Worm (Caenorhabditis elegans) whole organism, L1 larva: ENCODE measurements around the gene flwr-1.

Experiments
- C16A3.4 ChIP-seq: fragments of 150-350 bp; optimal IDR thresholded peaks from 2 replicates; lab custom pipeline; 2014; ENCODE audit warnings: missing biosample characterization, missing genetic modification characterization
- C34B4.2 ChIP-seq: sonication (generic microtip); optimal IDR thresholded peaks from 2 replicates; lab custom pipeline; 2017; ENCODE audit warnings: mild to moderate bottlenecking, missing genetic modification characterization, missing compliant biosample characterization
- F16B12.6 ChIP-seq: fragments of 150-350 bp; optimal IDR thresholded peaks from 2 replicates; lab custom pipeline; 2014; ENCODE audit warnings: missing biosample characterization, missing genetic modification characterization
- blmp-1 ChIP-seq: fragments of 150-350 bp; optimal IDR thresholded peaks from 2 replicates; lab custom pipeline; 2014; ENCODE audit warnings: missing biosample characterization, missing genetic modification characterization
- ceh-63 ChIP-seq: fragments of 200-800 bp; sonication (Bioruptor generic); optimal IDR thresholded peaks from 2 replicates; lab custom pipeline; 2018; ENCODE audit warnings: mild to moderate bottlenecking, missing genetic modification characterization, missing compliant biosample characterization
- ceh-82 ChIP-seq, 3 experiments: fragments of 150-350 bp in 1 of 3; sonication (generic microtip) in 2 of 3; optimal IDR thresholded peaks; 2 replicates each; lab custom pipeline; 2014 to 2017; ENCODE audit warnings: missing biosample characterization in 3 of 3, missing genetic modification characterization in 3 of 3
- ceh-88 ChIP-seq: fragments of 200-800 bp; sonication (Bioruptor generic); IDR thresholded peaks from 2 replicates; pipeline ENCODE4 v1.3.6; 2022; ENCODE audit warnings: missing genetic modification characterization, missing compliant biosample characterization
- dpl-1 ChIP-seq, 3 experiments: fragments of 150-350 bp in 2 of 3; sonication (generic microtip) in 1 of 3; optimal IDR thresholded peaks; 2 replicates each; lab custom pipeline; 2014 to 2017; ENCODE audit warnings: missing biosample characterization in 3 of 3, missing genetic modification characterization in 3 of 3, missing genetic modification reagents in 3 of 3
- dsc-1 ChIP-seq: sonication (generic microtip); optimal IDR thresholded peaks from 2 replicates; lab custom pipeline; 2016; ENCODE audit warnings: mild to moderate bottlenecking, missing genetic modification characterization, missing compliant biosample characterization
- efl-1 ChIP-seq, 4 experiments: fragments of 150-350 bp; optimal IDR thresholded peaks in 3 of 4; peaks in 1 of 4; 1 replicate in 1 of 4; 2 replicates in 3 of 4; lab custom pipeline; 2014; ENCODE audit warnings: missing biosample characterization in 2 of 4, missing genetic modification characterization in 2 of 4, missing genetic modification reagents in 2 of 4
- egl-13 ChIP-seq: sonication (generic microtip); optimal IDR thresholded peaks from 2 replicates; lab custom pipeline; 2016; ENCODE audit warnings: missing genotype, missing genetic modification reagents, missing genetic modification characterization, missing compliant biosample characterization
- elt-3 ChIP-seq, 6 experiments: fragments of 150-350 bp in 1 of 6; sonication (generic microtip); optimal IDR thresholded peaks; 2 replicates each; lab custom pipeline; 2017 to 2018; ENCODE audit warnings: missing biosample characterization in 6 of 6, missing genetic modification characterization in 6 of 6, inconsistent platforms in 1 of 6
- fkh-8 ChIP-seq: sonication (generic microtip); optimal IDR thresholded peaks from 2 replicates; lab custom pipeline; 2016; ENCODE audit warnings: mild to moderate bottlenecking, missing genetic modification characterization, missing compliant biosample characterization
- fos-1 ChIP-seq: fragments of 150-350 bp; optimal IDR thresholded peaks from 2 replicates; lab custom pipeline; 2014; ENCODE audit warnings: missing biosample characterization, missing genetic modification characterization
- grh-1 ChIP-seq: fragments of 200-800 bp; sonication (Bioruptor generic); IDR thresholded peaks from 2 replicates; pipeline ENCODE4 v1.3.6; 2022; ENCODE audit warnings: missing genetic modification reagents, missing genetic modification characterization, missing compliant biosample characterization
- hlh-17 ChIP-seq: fragments of 200-800 bp; sonication (Bioruptor generic); optimal IDR thresholded peaks from 2 replicates; lab custom pipeline; 2018; ENCODE audit warnings: missing genetic modification characterization, mild to moderate bottlenecking, missing compliant biosample characterization, moderate library complexity, borderline replicate concordance
- hlh-4 ChIP-seq: sonication (generic microtip); optimal IDR thresholded peaks from 2 replicates; lab custom pipeline; 2016; ENCODE audit warnings: mild to moderate bottlenecking, missing genetic modification characterization, missing compliant biosample characterization
- irx-1 ChIP-seq: sonication (generic microtip); optimal IDR thresholded peaks from 2 replicates; lab custom pipeline; 2016; ENCODE audit warnings: missing genetic modification characterization, missing compliant biosample characterization
- jun-1 ChIP-seq: fragments of 150-350 bp; optimal IDR thresholded peaks from 2 replicates; lab custom pipeline; 2014; ENCODE audit warnings: missing biosample characterization, missing genetic modification reagents, missing genetic modification characterization
- lin-13 ChIP-seq: fragments of 150-350 bp; optimal IDR thresholded peaks from 2 replicates; lab custom pipeline; 2014; ENCODE audit warnings: missing biosample characterization, missing genetic modification reagents, missing genetic modification characterization
- lin-14 ChIP-seq: fragments of 200-800 bp; sonication (Bioruptor generic); optimal IDR thresholded peaks from 2 replicates; lab custom pipeline; 2018; ENCODE audit warnings: mild to moderate bottlenecking, missing genetic modification characterization, moderate library complexity, missing compliant biosample characterization
- lin-35 ChIP-seq, 2 experiments: fragments of 150-350 bp; optimal IDR thresholded peaks; 2 replicates each; lab custom pipeline; 2014; ENCODE audit warnings: missing biosample characterization in 2 of 2, missing genetic modification characterization in 2 of 2, missing genetic modification reagents in 2 of 2
- lin-39 ChIP-seq: fragments of 150-350 bp; optimal IDR thresholded peaks from 2 replicates; lab custom pipeline; 2014; ENCODE audit warnings: missing biosample characterization, missing genetic modification reagents, missing genetic modification characterization
- lir-3 ChIP-seq: sonication (generic microtip); optimal IDR thresholded peaks from 2 replicates; lab custom pipeline; 2016; ENCODE audit warnings: mild to moderate bottlenecking, missing genetic modification characterization, moderate library complexity, missing compliant biosample characterization; ENCODE audit not compliant: poor library complexity
- lsy-2 ChIP-seq, 2 experiments: fragments of 150-350 bp; optimal IDR thresholded peaks; 2 replicates each; lab custom pipeline; 2014; ENCODE audit warnings: missing biosample characterization in 2 of 2, missing genetic modification characterization in 2 of 2
- mdl-1 ChIP-seq, 2 experiments: fragments of 150-350 bp; optimal IDR thresholded peaks; 2 replicates each; lab custom pipeline; 2014 to 2017; ENCODE audit warnings: missing biosample characterization in 2 of 2, missing genetic modification characterization in 2 of 2, inconsistent platforms in 1 of 2
- mef-2 ChIP-seq: fragments of 150-350 bp; optimal IDR thresholded peaks from 2 replicates; lab custom pipeline; 2014; ENCODE audit warnings: missing biosample characterization, missing genetic modification characterization
- mep-1 ChIP-seq: fragments of 150-350 bp; optimal IDR thresholded peaks from 2 replicates; lab custom pipeline; 2014; ENCODE audit warnings: missing biosample characterization, missing genetic modification characterization
- nhr-20 ChIP-seq: sonication (generic microtip); optimal IDR thresholded peaks from 2 replicates; lab custom pipeline; 2016; ENCODE audit warnings: mild to moderate bottlenecking, missing genetic modification characterization, missing compliant biosample characterization
- nhr-237 ChIP-seq: fragments of 150-350 bp; optimal IDR thresholded peaks from 2 replicates; lab custom pipeline; 2014; ENCODE audit warnings: missing biosample characterization, missing genetic modification characterization
- nhr-47 ChIP-seq: sonication (generic microtip); optimal IDR thresholded peaks from 2 replicates; lab custom pipeline; 2016; ENCODE audit warnings: mild to moderate bottlenecking, missing genetic modification characterization, moderate library complexity, missing compliant biosample characterization
- nhr-71 ChIP-seq: sonication (generic microtip); optimal IDR thresholded peaks from 2 replicates; lab custom pipeline; 2016; ENCODE audit warnings: mild to moderate bottlenecking, missing genetic modification characterization, moderate library complexity, missing compliant biosample characterization
- nhr-77 ChIP-seq: fragments of 150-350 bp; optimal IDR thresholded peaks from 2 replicates; lab custom pipeline; 2014; ENCODE audit warnings: missing biosample characterization, missing genetic modification characterization
- nhr-85 ChIP-seq: sonication (generic microtip); peaks from one replicate; lab custom pipeline; 2016; ENCODE audit warnings: missing genetic modification characterization, inconsistent platforms, missing compliant biosample characterization
- nhr-90 ChIP-seq: sonication (generic microtip); optimal IDR thresholded peaks from 2 replicates; lab custom pipeline; 2016; ENCODE audit warnings: mild to moderate bottlenecking, missing genetic modification characterization, missing compliant biosample characterization; ENCODE audit not compliant: poor library complexity
- skn-1 ChIP-seq: fragments of 150-350 bp; optimal IDR thresholded peaks from 2 replicates; lab custom pipeline; 2014; ENCODE audit warnings: missing biosample characterization, missing genetic modification characterization
- snpc-4 ChIP-seq: fragments of 150-350 bp; optimal IDR thresholded peaks from 2 replicates; lab custom pipeline; 2014; ENCODE audit warnings: missing biosample characterization, missing genetic modification characterization
- snu-23 ChIP-seq: sonication (generic microtip); optimal IDR thresholded peaks from 2 replicates; lab custom pipeline; 2016; ENCODE audit warnings: missing genetic modification characterization, missing compliant biosample characterization
- sup-37 ChIP-seq: fragments of 200-800 bp; sonication (Bioruptor generic); optimal IDR thresholded peaks from 2 replicates; lab custom pipeline; 2018; ENCODE audit warnings: mild to moderate bottlenecking, missing genetic modification characterization, missing compliant biosample characterization
- swsn-7 ChIP-seq: sonication (generic microtip); optimal IDR thresholded peaks from 2 replicates; lab custom pipeline; 2016; ENCODE audit warnings: missing genetic modification characterization, missing compliant biosample characterization
- tbx-2 ChIP-seq: sonication (generic microtip); optimal IDR thresholded peaks from 2 replicates; lab custom pipeline; 2016; ENCODE audit warnings: missing genetic modification characterization, missing compliant biosample characterization
- unc-130 ChIP-seq: fragments of 150-350 bp; optimal IDR thresholded peaks from 2 replicates; lab custom pipeline; 2017; ENCODE audit warnings: missing biosample characterization, missing genetic modification characterization, inconsistent platforms
- vab-15 ChIP-seq: sonication (generic microtip); optimal IDR thresholded peaks from 2 replicates; lab custom pipeline; 2017; ENCODE audit warnings: missing genotype, mild to moderate bottlenecking, missing genetic modification characterization, missing compliant biosample characterization
- xbp-1 ChIP-seq: sonication (generic microtip); optimal IDR thresholded peaks from 2 replicates; lab custom pipeline; 2016; ENCODE audit warnings: missing genetic modification characterization, missing compliant biosample characterization

The flwr-1 gene

DNA sequence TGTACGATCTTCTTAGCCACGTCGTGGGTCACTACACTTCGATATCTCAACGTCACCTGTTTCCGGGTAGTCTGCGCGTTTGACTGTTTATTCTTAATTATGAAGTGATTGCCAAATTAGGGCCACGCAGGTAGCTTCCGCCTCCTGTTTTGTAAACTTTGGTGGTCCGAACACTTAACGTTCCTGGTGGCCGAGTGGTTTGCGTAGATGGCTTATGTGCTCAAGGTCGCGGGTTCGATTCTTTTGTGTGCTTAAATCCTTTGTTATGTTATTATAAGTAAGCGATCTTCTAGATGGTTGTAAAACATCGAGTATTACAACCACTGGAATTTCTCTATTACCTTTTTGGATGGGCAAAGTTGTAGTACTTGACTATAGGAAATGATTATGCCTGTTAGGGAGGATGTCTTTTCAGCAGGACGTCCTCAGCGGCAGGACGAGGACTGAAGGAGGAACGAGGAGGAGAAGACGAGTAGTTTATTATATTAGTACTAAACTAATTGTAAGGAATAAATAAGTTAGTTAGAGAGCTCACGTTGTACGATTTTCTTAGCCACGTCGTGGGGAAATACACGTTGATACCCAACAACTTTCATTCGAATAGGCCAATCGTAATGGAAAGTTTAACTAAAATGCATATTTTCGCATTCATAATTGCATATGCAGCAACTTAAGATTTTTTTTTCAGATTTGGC is 6.9 kb upstream of the flwr-1 start:
- no peak for TF ChIP-seq egl-13 (tag; lab: Kevin White, UChicago)
- no peak for TF ChIP-seq elt-3 (tag; optimal IDR thresholded peaks at IDR 0.05; lab: Kevin White, UChicago)
- TF ChIP-seq nhr-85 (tag; lab: Kevin White, UChicago): peak; percentile 7
- TF ChIP-seq hlh-4 (tag; lab: Kevin White, UChicago): no peak
- TF ChIP-seq, all 84 proteins: peak for 1

DNA sequence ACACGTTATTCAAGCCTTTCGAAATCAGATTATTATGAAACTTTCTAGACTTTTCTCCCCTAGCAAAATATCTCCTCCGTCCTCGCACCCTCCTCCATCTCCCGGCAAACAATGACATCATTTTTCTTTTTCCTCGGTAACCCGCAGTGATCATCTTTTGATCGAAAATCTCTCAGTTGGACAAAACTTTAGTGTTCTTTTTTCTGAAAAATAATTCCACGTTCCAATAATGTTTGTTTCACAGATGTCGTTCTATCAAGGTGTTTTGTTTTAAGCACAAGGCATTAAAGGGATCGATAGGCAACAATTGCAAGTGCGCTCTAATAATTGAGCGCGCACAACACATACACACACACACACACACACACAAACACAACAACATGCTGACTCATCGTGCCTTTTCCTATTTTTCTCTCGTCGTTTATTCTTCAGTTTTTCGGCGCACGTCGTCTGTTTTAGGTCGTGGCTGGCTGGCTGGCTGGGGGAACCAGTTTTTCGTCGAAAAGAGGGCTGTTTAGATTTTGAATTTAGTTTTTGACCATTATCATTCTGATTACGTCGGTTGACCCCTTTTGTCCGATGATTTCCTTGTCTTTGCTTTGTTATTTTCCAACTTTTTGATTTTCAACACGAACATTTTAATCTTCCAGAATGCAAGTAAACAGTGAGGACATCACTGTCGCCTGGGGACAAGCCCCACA is 5.5 kb upstream of the flwr-1 start, which contains the start of gene F20D1.3:
F20D1.3 (plus strand) TSS at position 651 of the 701 bp plus-strand sequence.
- TF ChIP-seq C16A3.4 (tag; lab: Kevin White, UChicago) (peak; percentile 68), fkh-8 (tag; lab: Kevin White, UChicago) (peak; percentile 75), snpc-4 (peak; percentile 4), lin-35 (GFP tag; optimal IDR thresholded peaks at IDR 0.05; lab: Kevin White, UChicago) (peak; percentile 35 to 63), mep-1 (tag; lab: Kevin White, UChicago) (peak; percentile 71), lin-39 (tag; lab: Kevin White, UChicago) (no peak), nhr-90 (tag; lab: Kevin White, UChicago) (peak; percentile 11), blmp-1 (peak; percentile 60), efl-1 (optimal IDR thresholded peaks at IDR 0.05; lab: Kevin White, UChicago) (peak; percentile 8 to 42), efl-1 (GFP tag; optimal IDR thresholded peaks at IDR 0.05 in 1 of 2; lab: Kevin White, UChicago) (peak in 1 of 2 experiments; percentile 15), sup-37 (no peak), tbx-2 (tag; lab: Kevin White, UChicago) (peak; percentile 60), lsy-2 (tag; optimal IDR thresholded peaks at IDR 0.05; lab: Kevin White, UChicago) (peak in 1 of 2 experiments; percentile 65), ceh-63 (GFP tag; lab: Kevin White, UChicago) (no peak), dsc-1 (tag; lab: Kevin White, UChicago) (peak; percentile 14), F16B12.6 (tag; lab: Kevin White, UChicago) (no peak), nhr-85 (tag; lab: Kevin White, UChicago) (peak; percentile 91), dpl-1 (GFP tag; optimal IDR thresholded peaks at IDR 0.05; lab: Kevin White, UChicago) (peak in 2 of 3 experiments; percentile 40 to 43), lin-14 (GFP tag; lab: Kevin White, UChicago) (peak; percentile 91), unc-130 (peak; percentile 34), nhr-47 (tag; lab: Kevin White, UChicago) (peak; percentile 55), snu-23 (peak; percentile 78), irx-1 (tag; lab: Kevin White, UChicago) (peak; percentile 36), elt-3 (tag; optimal IDR thresholded peaks at IDR 0.05; lab: Kevin White, UChicago) (peak in 3 of 6 experiments; percentile 24 to 31 (median 25)), ceh-82 (tag; optimal IDR thresholded peaks at IDR 0.05; lab: Kevin White, UChicago) (peak in 2 of 3 experiments; percentile 16), vab-15 (tag; lab: Kevin White, UChicago) (no peak), mdl-1 (tag; optimal IDR thresholded peaks at IDR 0.05; lab: Kevin White, UChicago) (peak in 1 of 2 experiments; percentile 34), swsn-7 (tag; lab: Kevin White, UChicago) (peak; percentile 44), lin-13 (peak; percentile 72), nhr-237 (peak; percentile 26), hlh-17 (GFP tag; lab: Kevin White, UChicago) (no peak), skn-1 (peak; percentile 65), ceh-88 (GFP tag; lab: Robert Waterston, UW) (no peak), nhr-77 (peak; percentile 11), nhr-20 (tag; lab: Kevin White, UChicago) (peak; percentile 66), mef-2 (tag; lab: Kevin White, UChicago) (no peak), xbp-1 (tag; lab: Kevin White, UChicago) (peak; percentile 6), grh-1 (peak; percentile 46), fos-1 (peak; percentile 97), lir-3 (tag; lab: Kevin White, UChicago) (no peak), egl-13 (tag; lab: Kevin White, UChicago) (no peak), C34B4.2 (no peak), jun-1 (tag; lab: Kevin White, UChicago) (peak; percentile 77), nhr-71 (tag; lab: Kevin White, UChicago) (peak; percentile 78)
